Fruit fly (Drosophila melanogaster) whole organism, wandering third instar larva: ENCODE data around the gene CG31278.

Experiments used
- Abd-B ChIP-seq: fragments of >200 bp; optimal IDR thresholded peaks from 2 replicates; lab custom pipeline; 2017; ENCODE audit warnings: missing biosample characterization, missing genetic modification characterization
- CG32264 ChIP-seq: fragments of 200-800 bp; sonication (Bioruptor generic); optimal IDR thresholded peaks from 2 replicates; lab custom pipeline; 2016; ENCODE audit warnings: missing biosample characterization, missing genetic modification characterization
- CG9705 ChIP-seq: fragments of 200-800 bp; sonication (Bioruptor generic); optimal IDR thresholded peaks from 2 replicates; lab custom pipeline; 2018; ENCODE audit warnings: missing biosample characterization, mild to moderate bottlenecking, missing genetic modification characterization
- CrebA ChIP-seq: fragments of 200-800 bp; sonication (Bioruptor generic); optimal IDR thresholded peaks from 2 replicates; lab custom pipeline; 2016; ENCODE audit warnings: missing biosample characterization, mild to moderate bottlenecking, missing genetic modification characterization, borderline replicate concordance
- Dfd ChIP-seq: fragments of >200 bp; optimal IDR thresholded peaks from 2 replicates; lab custom pipeline; 2017; ENCODE audit warnings: missing biosample characterization, missing genetic modification characterization
- Dif ChIP-seq: fragments of 200-275, 200-300 bp; sonication (Bioruptor generic); optimal IDR thresholded peaks from 2 replicates; lab custom pipeline; 2018; ENCODE audit warnings: missing biosample characterization, missing genetic modification characterization; ENCODE audit not compliant: partially characterized antibody
- GATAd ChIP-seq: sonication (Bioruptor generic); optimal IDR thresholded peaks from 2 replicates; lab custom pipeline; 2016; ENCODE audit warnings: missing biosample characterization, missing genetic modification characterization
- HLH106 ChIP-seq: fragments of 200-800 bp; optimal IDR thresholded peaks from 3 replicates; lab custom pipeline; 2019; ENCODE audit warnings: missing biosample characterization, mild to moderate bottlenecking, missing genetic modification characterization, moderate library complexity
- Hnf4 ChIP-seq: fragments of 200-800 bp; sonication (Bioruptor generic); optimal IDR thresholded peaks from 2 replicates; lab custom pipeline; 2016; ENCODE audit warnings: missing biosample characterization, mild to moderate bottlenecking, missing genetic modification characterization
- Hr78 ChIP-seq: fragments of >200 bp; optimal IDR thresholded peaks from 2 replicates; lab custom pipeline; 2017; ENCODE audit warnings: missing biosample characterization, missing genetic modification characterization
- Hr83 ChIP-seq: fragments of 200-300 bp; sonication (Bioruptor generic); optimal IDR thresholded peaks from 2 replicates; lab custom pipeline; 2016; ENCODE audit warnings: missing biosample characterization, mild to moderate bottlenecking, missing genetic modification characterization, moderate library complexity; ENCODE audit not compliant: poor library complexity, severe bottlenecking
- Jra ChIP-seq: sonication (Bioruptor generic); optimal IDR thresholded peaks from 2 replicates; lab custom pipeline; 2016; ENCODE audit warnings: missing biosample characterization, missing genetic modification characterization
- Mio ChIP-seq: sonication (Bioruptor generic); optimal IDR thresholded peaks from 2 replicates; lab custom pipeline; 2016; ENCODE audit warnings: missing biosample characterization, missing genetic modification characterization
- Myc ChIP-seq: fragments of >200 bp; optimal IDR thresholded peaks from 2 replicates; lab custom pipeline; 2017
- N ChIP-seq: fragments of >200 bp; optimal IDR thresholded peaks from 2 replicates; lab custom pipeline; 2018; ENCODE audit warnings: missing biosample characterization, missing external identifiers, missing genetic modification characterization
- OdsH ChIP-seq: fragments of 200-800 bp; sonication (Bioruptor generic); optimal IDR thresholded peaks from 2 replicates; lab custom pipeline; 2016; ENCODE audit warnings: missing biosample characterization, mild to moderate bottlenecking, missing genetic modification characterization
- Rel ChIP-seq, 2 experiments: fragments of 200-800 bp; sonication (Bioruptor generic) in 1 of 2; optimal IDR thresholded peaks; 2 replicates in 1 of 2; 3 replicates in 1 of 2; lab custom pipeline; 2016 to 2019; ENCODE audit warnings: mild to moderate bottlenecking in 2 of 2, missing biosample characterization in 2 of 2, missing genetic modification characterization in 2 of 2, moderate library complexity in 1 of 2
- Sp1 ChIP-seq: fragments of 200-800 bp; sonication (Bioruptor generic); optimal IDR thresholded peaks from 3 replicates; lab custom pipeline; 2019; ENCODE audit warnings: missing biosample characterization, mild to moderate bottlenecking, missing genetic modification characterization, moderate library complexity
- Vsx2 ChIP-seq: fragments of 200-300, 225-300 bp; sonication (Bioruptor generic); optimal IDR thresholded peaks from 2 replicates; lab custom pipeline; 2018; ENCODE audit warnings: missing biosample characterization, missing genetic modification characterization; ENCODE audit not compliant: partially characterized antibody
- br ChIP-seq: fragments of 200-800 bp; sonication (Bioruptor generic); optimal IDR thresholded peaks from 2 replicates; lab custom pipeline; 2016; ENCODE audit warnings: missing biosample characterization, missing genetic modification characterization
- brk ChIP-seq: fragments of 200-800 bp; sonication (Bioruptor generic); optimal IDR thresholded peaks from 2 replicates; lab custom pipeline; 2016; ENCODE audit warnings: missing biosample characterization, mild to moderate bottlenecking, missing genetic modification characterization
- dl ChIP-seq, 2 experiments: fragments of 175-275, 200-275 bp in 1 of 2; fragments of 200-275 bp in 1 of 2; sonication (Bioruptor generic); optimal IDR thresholded peaks; lab custom pipeline; 2018; ENCODE audit warnings: mild to moderate bottlenecking in 2 of 2, missing biosample characterization in 2 of 2, missing genetic modification characterization in 2 of 2, moderate library complexity in 2 of 2; ENCODE audit not compliant: partially characterized antibody in 2 of 2, insufficient read depth in 1 of 2
- dmrt93B ChIP-seq: fragments of 200-800 bp; sonication (Bioruptor generic); optimal IDR thresholded peaks from 2 replicates; lab custom pipeline; 2018; ENCODE audit warnings: missing biosample characterization, mild to moderate bottlenecking, missing genetic modification characterization
- ey ChIP-seq: fragments of 200-800 bp; sonication (Bioruptor generic); optimal IDR thresholded peaks from 2 replicates; lab custom pipeline; 2016; ENCODE audit warnings: missing biosample characterization, missing genetic modification characterization
- foxo ChIP-seq, 2 experiments: fragments of 200-800 bp; sonication (Bioruptor generic); optimal IDR thresholded peaks; 2 replicates in 1 of 2; 3 replicates in 1 of 2; lab custom pipeline; 2016 to 2017; ENCODE audit warnings: missing biosample characterization in 2 of 2, missing genetic modification characterization in 2 of 2
- fru ChIP-seq: fragments of 200-800 bp; sonication (Bioruptor generic); optimal IDR thresholded peaks from 3 replicates; lab custom pipeline; 2016; ENCODE audit warnings: missing biosample characterization, mild to moderate bottlenecking, missing genetic modification characterization
- h ChIP-seq: fragments of 200-800 bp; sonication (Bioruptor generic); optimal IDR thresholded peaks from 3 replicates; lab custom pipeline; 2016; ENCODE audit warnings: missing biosample characterization, mild to moderate bottlenecking, missing genetic modification characterization
- jim ChIP-seq: fragments of 175-275, 200-325 bp; sonication (Bioruptor generic); optimal IDR thresholded peaks from 2 replicates; lab custom pipeline; 2016; ENCODE audit warnings: missing biosample characterization, mild to moderate bottlenecking, missing genetic modification characterization
- lola ChIP-seq: fragments of >200 bp; optimal IDR thresholded peaks from 2 replicates; lab custom pipeline; 2017; ENCODE audit warnings: missing biosample characterization, missing genetic modification characterization
- pan ChIP-seq: fragments of >200 bp; optimal IDR thresholded peaks from 2 replicates; lab custom pipeline; 2017
- psq ChIP-seq: fragments of 200-800 bp; sonication (Bioruptor generic); optimal IDR thresholded peaks from 3 replicates; lab custom pipeline; 2017; ENCODE audit warnings: missing biosample characterization, mild to moderate bottlenecking, missing genetic modification characterization, moderate library complexity
- rgr ChIP-seq: fragments of 200-800 bp; sonication (Bioruptor generic); optimal IDR thresholded peaks from 3 replicates; lab custom pipeline; 2016; ENCODE audit warnings: missing biosample characterization, mild to moderate bottlenecking, missing genetic modification characterization
- sage ChIP-seq: fragments of 200-800 bp; sonication (Bioruptor generic); optimal IDR thresholded peaks from 2 replicates; lab custom pipeline; 2016; ENCODE audit warnings: missing biosample characterization, mild to moderate bottlenecking, missing genetic modification characterization
- sv ChIP-seq: fragments of 200-800 bp; sonication (Bioruptor generic); optimal IDR thresholded peaks from 3 replicates; lab custom pipeline; 2016; ENCODE audit warnings: missing biosample characterization, missing genetic modification characterization
- tai ChIP-seq: sonication (Bioruptor generic); optimal IDR thresholded peaks from 2 replicates; lab custom pipeline; 2016; ENCODE audit warnings: missing biosample characterization, missing genetic modification characterization
- usp ChIP-seq: fragments of >200 bp; optimal IDR thresholded peaks from 2 replicates; lab custom pipeline; 2017; ENCODE audit warnings: missing biosample characterization, missing genetic modification characterization
- woc ChIP-seq: sonication (Bioruptor generic); optimal IDR thresholded peaks from 2 replicates; lab custom pipeline; 2016; ENCODE audit warnings: missing biosample characterization, mild to moderate bottlenecking, missing genetic modification characterization

CG31278 gene

DNA sequence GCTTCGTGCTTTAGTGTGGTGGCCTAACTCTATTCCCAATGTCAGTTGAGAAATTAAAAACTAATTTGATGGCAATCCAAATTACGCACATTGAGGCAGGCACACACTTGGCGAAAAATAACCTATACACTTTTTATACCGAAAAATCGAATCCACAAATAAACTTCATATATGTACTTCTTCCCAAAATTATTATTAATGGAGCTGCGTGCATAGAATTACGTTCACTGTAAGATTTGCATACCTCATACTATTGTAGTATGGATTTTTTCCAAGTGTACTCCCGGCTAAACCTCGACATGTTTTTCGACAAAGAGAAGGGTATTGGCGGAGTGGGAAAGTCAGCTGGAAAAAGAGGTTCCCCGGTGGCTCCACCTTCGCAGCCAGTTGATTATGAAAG, 23.9 kb downstream of the CG31278 start:
- TF ChIP-seq fru (GFP tag; lab: Kevin White, UChicago) (peak; percentile 53), jim (GFP tag; lab: Kevin White, UChicago) (no peak), Hr78 (GFP tag; lab: Kevin White, UChicago) (no peak), Mio (GFP tag; lab: Kevin White, UChicago) (no peak), Rel (GFP tag; optimal IDR thresholded peaks at IDR 0.05; lab: Kevin White, UChicago) (no peak), Rel (tag; optimal IDR thresholded peaks at IDR 0.05; lab: Kevin White, UChicago) (no peak), sv (GFP tag; lab: Kevin White, UChicago) (peak; percentile 19), GATAd (GFP tag; lab: Kevin White, UChicago) (no peak), foxo (GFP tag; optimal IDR thresholded peaks at IDR 0.05; lab: Kevin White, UChicago) (peak in 1 of 2 experiments; percentile 36), Abd-B (GFP tag; lab: Kevin White, UChicago) (no peak), h (GFP tag; lab: Kevin White, UChicago) (peak; percentile 41), Jra (GFP tag; lab: Kevin White, UChicago) (no peak), sage (no peak), Sp1 (no peak), Hr83 (GFP tag; lab: Kevin White, UChicago) (no peak)

DNA sequence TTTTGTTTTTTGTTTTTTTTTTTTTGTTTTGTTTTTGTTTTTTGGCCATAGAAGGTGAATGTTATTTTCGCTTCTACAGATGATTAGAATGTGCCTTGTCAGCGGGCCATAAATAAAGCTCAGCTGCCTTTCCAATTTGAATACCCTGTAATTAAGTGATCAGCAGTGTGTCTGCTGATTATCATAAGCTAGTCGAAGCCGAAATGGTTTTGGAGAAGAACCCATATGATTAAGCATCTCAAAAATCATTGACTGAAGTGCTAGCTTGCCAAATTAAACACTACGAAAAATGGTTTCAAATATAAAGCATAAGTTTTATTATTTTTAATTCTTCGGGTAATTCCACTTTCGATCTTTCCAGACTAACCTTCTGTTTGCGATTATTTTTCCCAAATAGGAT, 24.9 kb downstream of the CG31278 start:
- no peak for TF ChIP-seq lola (GFP tag; lab: Kevin White, UChicago)
- TF ChIP-seq ey (GFP tag; lab: Kevin White, UChicago) = no peak
- peak; percentile 33 for TF ChIP-seq CrebA
- TF ChIP-seq, all 38 proteins: peak for 1

DNA sequence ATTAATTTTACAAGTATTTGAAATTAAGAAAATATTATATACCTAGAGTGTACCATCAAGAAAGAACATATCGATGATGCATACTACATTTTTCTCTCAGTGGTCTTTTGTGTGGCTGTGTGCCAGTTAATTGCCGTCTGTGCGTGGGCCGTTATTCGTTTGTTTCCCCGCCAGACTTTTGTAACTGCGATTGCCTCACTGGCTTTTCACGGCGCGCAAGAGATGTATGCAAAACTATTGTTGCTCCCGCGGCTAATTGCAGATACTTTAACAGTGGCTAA, 26.5 kb downstream of the CG31278 start:
- TF ChIP-seq Jra (GFP tag; lab: Kevin White, UChicago) (no peak), sv (GFP tag; lab: Kevin White, UChicago) (no peak), dmrt93B (GFP tag; lab: Kevin White, UChicago) (no peak), br (no peak), jim (GFP tag; lab: Kevin White, UChicago) (no peak), usp (GFP tag; lab: Kevin White, UChicago) (no peak), Dfd (GFP tag; lab: Kevin White, UChicago) (no peak), HLH106 (no peak), tai (GFP tag; lab: Kevin White, UChicago) (no peak), ey (GFP tag; lab: Kevin White, UChicago) (no peak), foxo (GFP tag; optimal IDR thresholded peaks at IDR 0.05; lab: Kevin White, UChicago) (no peak), CG32264 (no peak), rgr (GFP tag; lab: Kevin White, UChicago) (no peak), Hr83 (GFP tag; lab: Kevin White, UChicago) (no peak), fru (GFP tag; lab: Kevin White, UChicago) (no peak), Hr78 (GFP tag; lab: Kevin White, UChicago) (no peak), sage (no peak), lola (GFP tag; lab: Kevin White, UChicago) (no peak), pan (lab: Kevin White, UChicago) (no peak), brk (no peak)
- TF ChIP-seq, all 38 proteins: peak for 0

DNA sequence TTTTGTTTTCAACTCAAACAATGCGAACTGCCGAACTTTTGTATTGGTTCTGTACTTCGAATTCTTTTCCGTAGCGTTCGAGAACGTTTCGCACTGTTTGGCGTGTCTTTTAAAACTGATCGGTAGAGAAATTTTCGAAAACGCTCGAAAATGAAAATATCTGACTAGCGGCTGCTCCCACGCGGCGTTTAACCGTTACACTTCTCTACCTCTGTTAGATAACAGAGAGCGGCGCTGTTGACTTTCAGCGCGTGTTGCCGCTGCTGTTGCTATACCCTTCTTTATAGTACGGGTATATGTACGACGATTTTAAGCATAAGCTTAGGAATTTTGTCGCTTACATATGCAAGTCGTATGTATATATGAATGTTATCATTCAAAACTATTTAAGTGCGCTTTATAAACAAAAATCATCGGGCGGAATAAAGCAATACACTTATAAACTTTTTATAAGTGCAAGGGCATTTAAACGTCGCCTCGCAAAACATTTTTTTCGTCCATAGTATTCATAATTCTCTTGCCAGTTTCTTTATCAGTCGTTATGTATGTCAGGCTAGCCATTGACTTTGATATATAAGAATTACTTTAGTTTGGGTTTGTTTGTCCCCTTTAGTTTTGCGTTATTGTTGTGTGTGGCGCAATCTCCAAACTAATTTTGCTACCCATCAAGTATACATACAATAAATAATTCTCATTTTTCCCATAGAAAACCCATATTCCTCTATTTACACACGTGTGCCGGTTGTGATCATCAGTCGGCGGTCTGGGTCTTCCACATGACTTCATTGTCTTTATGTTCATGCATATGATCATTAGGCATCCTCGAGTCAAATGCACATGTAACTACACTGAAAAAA, 27.1 kb downstream of the CG31278 start, which contains the start of gene Phyhd1:
Gene Phyhd1, minus strand, starts transcription at position 101 of the 857 bp plus-strand sequence.
- no peak for TF ChIP-seq Jra (GFP tag; lab: Kevin White, UChicago)
- peak; percentile 78 for TF ChIP-seq Hnf4 (GFP tag; lab: Kevin White, UChicago)
- TF ChIP-seq Sp1 = peak; percentile 41
- TF ChIP-seq GATAd (GFP tag; lab: Kevin White, UChicago) = no peak
- no peak for TF ChIP-seq N
- TF ChIP-seq Dif = no peak
- TF ChIP-seq woc = peak; percentile 77
- TF ChIP-seq OdsH = peak; percentile 91
- peak; percentile 68 for TF ChIP-seq Mio (GFP tag; lab: Kevin White, UChicago)
- no peak for TF ChIP-seq pan (lab: Kevin White, UChicago)
- peak; percentile 52 for TF ChIP-seq sage
- no peak for TF ChIP-seq jim (GFP tag; lab: Kevin White, UChicago)
- peak; percentile 65 for TF ChIP-seq Rel (GFP tag; optimal IDR thresholded peaks at IDR 0.05; lab: Kevin White, UChicago)
- no peak for TF ChIP-seq Rel (tag; optimal IDR thresholded peaks at IDR 0.05; lab: Kevin White, UChicago)
- TF ChIP-seq Hr83 (GFP tag; lab: Kevin White, UChicago) = no peak
- peak; percentile 90 for TF ChIP-seq h (GFP tag; lab: Kevin White, UChicago)
- peak; percentile 36 for TF ChIP-seq tai (GFP tag; lab: Kevin White, UChicago)
- TF ChIP-seq usp (GFP tag; lab: Kevin White, UChicago) = no peak
- TF ChIP-seq fru (GFP tag; lab: Kevin White, UChicago) = peak; percentile 87
- TF ChIP-seq foxo (GFP tag; optimal IDR thresholded peaks at IDR 0.05; lab: Kevin White, UChicago) = peak; percentile 36 to 88
- peak; percentile 55 for TF ChIP-seq dmrt93B (GFP tag; lab: Kevin White, UChicago)
- TF ChIP-seq dl (GFP tag; optimal IDR thresholded peaks at IDR 0.05; lab: Kevin White, UChicago; ENCODE audit: insufficient read depth in 1 of 2, partially characterized antibody in 2 of 2) = no peak
- no peak for TF ChIP-seq Myc (lab: Kevin White, UChicago)
- TF ChIP-seq brk = peak; percentile 29
- no peak for TF ChIP-seq Vsx2 (GFP tag; lab: Kevin White, UChicago)
- TF ChIP-seq CG9705 (GFP tag; lab: Kevin White, UChicago) = no peak
- peak; percentile 87 for TF ChIP-seq ey (GFP tag; lab: Kevin White, UChicago)
- TF ChIP-seq sv (GFP tag; lab: Kevin White, UChicago) = peak; percentile 93
- TF ChIP-seq Abd-B (GFP tag; lab: Kevin White, UChicago) = no peak
- peak; percentile 89 for TF ChIP-seq rgr (GFP tag; lab: Kevin White, UChicago)
- TF ChIP-seq br = peak; percentile 90
- peak; percentile 72 for TF ChIP-seq psq
- peak; percentile 32 for TF ChIP-seq CrebA
- TF ChIP-seq Hr78 (GFP tag; lab: Kevin White, UChicago) = no peak
